Fruit fly (Drosophila melanogaster) S2 (cell line): ENCODE measurements around the gene Best2.

Experiments used
- CG8478 ChIP-seq: fragments of >200 bp; optimal IDR thresholded peaks from 2 replicates; lab custom pipeline; 2018
- CTCF ChIP-seq, 2 experiments: fragments of >200 bp; optimal IDR thresholded peaks; 2 replicates each; lab custom pipeline; 2018

dm6 chr3L:6262076-6262504 is 5.6 kb upstream of the Best2 start:
- TF ChIP-seq CTCF (optimal IDR thresholded peaks at IDR 0.05; lab: Kevin White, UChicago) (no peak), CG8478 (lab: Kevin White, UChicago) (no peak)
